Worm (Caenorhabditis elegans): ENCODE results near the gene B0294.3.

ce11 chrX:1847685-1848084 lies 44.3 kb upstream of the B0294.3 start:
- TF ChIP-seq ceh-24 (tag; optimal IDR thresholded peaks at IDR 0.05) (no peak), zip-5 (tag; optimal IDR thresholded peaks at IDR 0.05) (no peak), pat-9 (tag; optimal IDR thresholded peaks at IDR 0.05) (no peak), tbx-2 (tag; optimal IDR thresholded peaks at IDR 0.05) (no peak), dmd-4 (tag; optimal IDR thresholded peaks at IDR 0.05; ENCODE audit: borderline replicate concordance) (no peak), pha-4 (tag; optimal IDR thresholded peaks at IDR 0.05) (no peak), tbx-7 (tag; optimal IDR thresholded peaks at IDR 0.05) (no peak), pqm-1 (tag; optimal IDR thresholded peaks at IDR 0.05) (no peak), fkh-10 (GFP tag; optimal IDR thresholded peaks at IDR 0.05) (no peak), hlh-6 (tag; optimal IDR thresholded peaks at IDR 0.05) (no peak), nfya-1 (tag; optimal IDR thresholded peaks at IDR 0.05) (no peak), che-1 (tag; optimal IDR thresholded peaks at IDR 0.05) (no peak), lin-11 (tag; optimal IDR thresholded peaks at IDR 0.05) (no peak), nhr-11 (tag; optimal IDR thresholded peaks at IDR 0.05) (no peak)

Data from whole organism, late embryonic.